Worm (Caenorhabditis elegans) whole organism, L4 larva: ENCODE measurements around the gene F25B3.5.
A peak's percentile ranks its signal among the peaks of the same experiment; 100 is the strongest.

Source experiments
- F37D6.2 ChIP-seq: sonication (generic microtip); optimal IDR thresholded peaks from 2 replicates; lab custom pipeline; 2016; ENCODE audit warnings: mild to moderate bottlenecking, missing genetic modification characterization, missing compliant biosample characterization
- F44E2.7 ChIP-seq: fragments of 200-800 bp; sonication (Bioruptor generic); IDR thresholded peaks from 2 replicates; pipeline ENCODE4 v2.1.2; 2022; ENCODE audit warnings: missing genetic modification characterization, missing compliant biosample characterization
- Y105C5A.15 ChIP-seq: fragments of 200-800 bp; sonication (Bioruptor generic); IDR thresholded peaks from 2 replicates; pipeline ENCODE4 v1.3.6; 2022; ENCODE audit warnings: missing genetic modification characterization, missing compliant biosample characterization
- Y75B8A.6 ChIP-seq: fragments of 200-800 bp; sonication (Bioruptor generic); IDR thresholded peaks from 2 replicates; pipeline ENCODE4 v1.3.6; 2022; ENCODE audit warnings: missing genetic modification reagents, missing genetic modification characterization, missing compliant biosample characterization
- ZK546.5 ChIP-seq, 2 experiments: sonication (generic microtip); optimal IDR thresholded peaks; 2 replicates each; lab custom pipeline; 2017; ENCODE audit warnings: missing biosample characterization in 2 of 2, missing genetic modification characterization in 2 of 2
- aha-1 ChIP-seq: fragments of 150-350 bp; peaks from one replicate; lab custom pipeline; 2014; ENCODE audit warnings: missing biosample characterization, missing genetic modification characterization
- ctbp-1 ChIP-seq: fragments of 200-800 bp; sonication (Bioruptor generic); IDR thresholded peaks from 2 replicates; pipeline ENCODE4 v1.3.6; 2022; ENCODE audit warnings: missing genetic modification reagents, missing genetic modification characterization, missing compliant biosample characterization
- dmd-6 ChIP-seq: fragments of 200-800 bp; sonication (Bioruptor generic); IDR thresholded peaks from 2 replicates; pipeline ENCODE4 v1.3.6; 2022; ENCODE audit warnings: missing genetic modification reagents, missing genetic modification characterization, missing compliant biosample characterization
- duxl-1 ChIP-seq: sonication (generic microtip); optimal IDR thresholded peaks from 2 replicates; lab custom pipeline; 2016; ENCODE audit warnings: mild to moderate bottlenecking, missing genetic modification characterization, moderate library complexity, missing compliant biosample characterization; ENCODE audit not compliant: poor library complexity
- dve-1 ChIP-seq: sonication (generic microtip); optimal IDR thresholded peaks from 2 replicates; lab custom pipeline; 2017; ENCODE audit warnings: antibody characterized with exemption, mild to moderate bottlenecking, missing genetic modification characterization, missing compliant biosample characterization; ENCODE audit not compliant: insufficient read depth
- egl-43 ChIP-seq: fragments of 200-800 bp; sonication (Bioruptor generic); IDR thresholded peaks from 2 replicates; pipeline ENCODE4 v1.3.6; 2022; ENCODE audit warnings: missing genetic modification reagents, missing genetic modification characterization, missing compliant biosample characterization
- hif-1 ChIP-seq, 2 experiments: sonication (generic microtip); optimal IDR thresholded peaks; 2 replicates each; lab custom pipeline; 2016 to 2017; ENCODE audit warnings: missing compliant biosample characterization in 2 of 2, missing genetic modification characterization in 2 of 2, missing genetic modification reagents in 2 of 2, missing genotype in 2 of 2, mild to moderate bottlenecking in 1 of 2
- hmg-1.1 ChIP-seq: fragments of 200-800 bp; sonication (Bioruptor generic); IDR thresholded peaks from 2 replicates; pipeline ENCODE4 v1.3.6; 2022; ENCODE audit warnings: missing genetic modification reagents, missing genetic modification characterization, missing compliant biosample characterization
- mdt-29 ChIP-seq: fragments of 200-800 bp; sonication (Bioruptor generic); IDR thresholded peaks from 2 replicates; pipeline ENCODE4 v1.3.6; 2022; ENCODE audit warnings: missing genetic modification reagents, missing genetic modification characterization, missing compliant biosample characterization
- mep-1 ChIP-seq: fragments of 150-350 bp; sonication (generic microtip); optimal IDR thresholded peaks from 3 replicates; lab custom pipeline; 2014; ENCODE audit warnings: missing biosample characterization, missing genetic modification characterization
- nhr-102 ChIP-seq: sonication (generic microtip); optimal IDR thresholded peaks from 2 replicates; lab custom pipeline; 2016; ENCODE audit warnings: mild to moderate bottlenecking, missing genetic modification characterization, moderate library complexity, missing compliant biosample characterization
- nhr-48 ChIP-seq: sonication (generic microtip); optimal IDR thresholded peaks from 2 replicates; lab custom pipeline; 2016; ENCODE audit warnings: mild to moderate bottlenecking, missing genetic modification characterization, missing compliant biosample characterization
- nhr-77 ChIP-seq: fragments of 150-350 bp; optimal IDR thresholded peaks from 2 replicates; lab custom pipeline; 2014; ENCODE audit warnings: missing biosample characterization, missing genetic modification characterization
- php-3 ChIP-seq: fragments of 200-800 bp; sonication (Bioruptor generic); IDR thresholded peaks from 2 replicates; pipeline ENCODE4 v1.3.6; 2022; ENCODE audit warnings: missing genetic modification reagents, missing genetic modification characterization, missing compliant biosample characterization
- pqm-1 ChIP-seq: sonication (generic microtip); optimal IDR thresholded peaks from 2 replicates; lab custom pipeline; 2017; ENCODE audit warnings: missing biosample characterization, missing genetic modification characterization
- set-16 ChIP-seq: fragments of 200-800 bp; sonication (Bioruptor generic); IDR thresholded peaks from 2 replicates; pipeline ENCODE4 v1.3.6; 2022; ENCODE audit warnings: missing genetic modification reagents, missing genetic modification characterization, missing compliant biosample characterization
- snpc-1.2 ChIP-seq: fragments of 200-800 bp; sonication (Bioruptor generic); IDR thresholded peaks from 2 replicates; pipeline ENCODE4 v1.3.6; 2022; ENCODE audit warnings: missing genetic modification reagents, missing genetic modification characterization, missing compliant biosample characterization
- unc-62 ChIP-seq, 3 experiments: fragments of 150-350 bp in 1 of 3; sonication (generic microtip); optimal IDR thresholded peaks in 2 of 3; peaks in 1 of 3; 1 replicate in 1 of 3; 2 replicates in 2 of 3; lab custom pipeline; 2014 to 2017; ENCODE audit warnings: missing biosample characterization in 3 of 3, missing genetic modification characterization in 3 of 3, missing genetic modification reagents in 3 of 3, missing genotype in 1 of 3
- vab-7 ChIP-seq: fragments of 200-800 bp; sonication (Bioruptor generic); IDR thresholded peaks from 2 replicates; pipeline ENCODE4 v1.3.6; 2022; ENCODE audit warnings: missing genetic modification reagents, missing genetic modification characterization, missing compliant biosample characterization
- zip-11 ChIP-seq: fragments of 200-800 bp; sonication (Bioruptor generic); IDR thresholded peaks from 2 replicates; pipeline ENCODE4 v1.3.6; 2022; ENCODE audit warnings: missing genetic modification characterization, missing compliant biosample characterization

F25B3.5 gene

DNA sequence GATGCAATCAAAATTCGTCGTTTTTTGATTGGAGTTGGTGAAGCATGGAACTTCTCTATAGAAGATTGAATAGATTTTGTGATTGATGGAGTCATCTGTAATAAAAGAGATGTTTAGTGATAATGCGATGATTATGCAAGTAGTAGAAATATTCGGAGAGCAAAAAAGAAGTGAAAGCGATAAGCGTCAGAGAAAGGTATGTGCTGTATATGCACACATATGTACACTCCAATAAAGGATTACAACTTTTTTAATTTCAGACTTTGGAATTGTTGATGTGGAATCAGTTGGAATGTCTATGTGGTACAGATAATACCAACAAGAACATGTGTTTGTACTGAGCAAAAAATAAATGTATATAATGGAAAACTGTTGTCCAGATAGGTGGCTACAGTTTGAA is at the start of gene F25B3.5:
Gene F25B3.5 (minus strand): TSS at position 101 of the 400 bp plus-strand sequence.
- TF ChIP-seq F44E2.7 (GFP tag; lab: Robert Waterston, UW) (no peak), aha-1 (tag; lab: Kevin White, UChicago) (peak; percentile 86), dve-1 (peak; percentile 11)

DNA sequence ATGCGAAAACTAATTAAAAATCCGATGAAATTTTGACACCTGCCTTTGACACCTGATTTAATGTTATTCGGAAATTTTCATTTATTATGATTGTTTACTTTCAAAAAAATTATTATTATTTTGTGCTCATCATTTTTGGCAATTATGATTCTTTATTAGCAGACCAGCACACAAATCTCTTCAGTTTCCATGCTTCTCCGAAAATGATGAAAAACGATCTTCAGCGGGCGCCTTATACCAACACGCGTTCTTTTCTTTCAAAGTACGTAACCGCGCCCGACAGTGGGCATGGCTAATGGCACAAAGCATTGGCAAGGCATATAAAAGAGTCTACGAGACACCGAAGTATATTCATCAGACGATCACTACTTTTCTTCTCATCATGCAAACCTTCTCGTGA is 49.8 kb upstream of the F25B3.5 start, which contains the start of gene idpc-6:
Gene idpc-6 (plus strand): TSS at position 301 of the 400 bp plus-strand sequence.
- no peak for TF ChIP-seq ctbp-1 (GFP tag; lab: Robert Waterston, UW)
- TF ChIP-seq Y75B8A.6 (GFP tag; lab: Robert Waterston, UW), result no peak
- no peak for TF ChIP-seq php-3 (GFP tag; lab: Robert Waterston, UW)
- no peak for TF ChIP-seq mep-1 (tag; lab: Kevin White, UChicago)

DNA sequence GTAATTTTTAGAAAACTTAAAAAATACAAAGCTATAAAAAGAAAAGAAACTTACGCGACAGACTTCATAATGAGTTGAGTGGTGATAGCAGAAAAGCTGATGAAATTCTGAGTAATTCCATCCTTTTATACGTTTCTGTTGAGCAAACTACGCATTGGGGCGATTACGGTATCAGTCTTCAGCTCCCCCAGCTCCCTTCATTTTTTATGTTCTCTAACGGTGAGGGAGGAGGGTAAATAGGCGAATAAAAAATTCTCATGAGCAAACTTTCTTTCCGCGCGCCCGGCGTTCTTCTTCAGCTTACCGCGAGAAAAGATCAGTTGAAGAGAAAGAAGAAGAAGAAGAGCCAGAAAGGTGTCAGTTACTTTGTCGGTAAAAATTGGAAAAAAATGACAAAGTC is 48.8 kb upstream of the F25B3.5 start, which contains the start of gene idpc-7:
Gene idpc-7 (minus strand): TSS at position 101 of the 400 bp plus-strand sequence.
- TF ChIP-seq mdt-29 (GFP tag; lab: Robert Waterston, UW) (no peak), hmg-1.1 (GFP tag; lab: Robert Waterston, UW) (no peak), duxl-1 (tag; lab: Kevin White, UChicago) (no peak)

DNA sequence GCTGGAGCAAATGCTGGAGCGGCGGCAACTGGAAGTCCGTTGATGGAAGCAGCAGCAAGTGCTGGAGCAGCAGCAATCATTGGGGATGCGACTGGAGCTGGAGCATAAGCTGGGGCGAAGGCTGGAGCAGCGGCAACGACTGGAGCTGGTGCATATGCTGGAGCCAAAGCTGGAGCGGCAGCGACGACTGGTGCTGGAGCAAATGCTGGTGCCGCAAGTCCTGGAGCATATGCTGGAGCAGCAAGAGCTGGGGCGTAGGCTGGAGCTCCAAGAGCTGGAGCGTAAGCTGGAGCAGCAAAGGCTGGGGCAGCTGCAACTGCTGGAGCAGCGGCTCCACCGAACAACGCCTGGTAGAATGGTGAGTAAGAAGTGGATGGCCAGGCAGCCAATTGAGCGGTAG is 48.3 kb upstream of the F25B3.5 start:
- TF ChIP-seq nhr-77 (tag; lab: Kevin White, UChicago) (no peak), set-16 (peak; percentile 96), vab-7 (GFP tag; lab: Robert Waterston, UW) (0 out of 2 replicates have a peak, but pooled peaks have one; percentile 17), egl-43 (GFP tag; lab: Robert Waterston, UW) (peak; percentile 74)

DNA sequence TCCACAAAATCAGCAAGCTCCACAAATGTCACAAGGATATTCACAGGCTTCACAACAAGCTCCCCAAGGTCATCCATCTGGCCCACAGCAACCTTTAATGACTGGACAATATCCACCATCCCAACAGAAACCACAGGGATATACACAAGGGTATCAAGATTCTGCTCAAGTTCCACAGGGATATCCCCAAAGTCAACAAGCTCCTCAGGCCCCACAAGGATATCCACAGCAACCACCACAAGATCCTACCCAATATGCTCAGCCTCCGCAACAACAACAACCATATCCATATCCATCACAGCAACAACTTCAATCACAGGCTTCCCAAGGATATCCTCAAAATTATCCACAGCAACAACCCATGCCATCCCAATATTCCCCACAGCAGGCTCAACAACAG is 46.6 kb upstream of the F25B3.5 start:
- TF ChIP-seq nhr-77 (tag; lab: Kevin White, UChicago) (no peak), nhr-102 (tag; lab: Kevin White, UChicago) (no peak), nhr-48 (tag; lab: Kevin White, UChicago) (no peak), F37D6.2 (tag; lab: Kevin White, UChicago) (no peak), pqm-1 (tag; lab: Kevin White, UChicago) (no peak), zip-11 (GFP tag; lab: Robert Waterston, UW) (no peak), php-3 (GFP tag; lab: Robert Waterston, UW) (no peak), snpc-1.2 (GFP tag; lab: Robert Waterston, UW) (no peak), Y105C5A.15 (GFP tag; lab: Robert Waterston, UW) (no peak)
- TF ChIP-seq, all 104 proteins: peak for 0

DNA sequence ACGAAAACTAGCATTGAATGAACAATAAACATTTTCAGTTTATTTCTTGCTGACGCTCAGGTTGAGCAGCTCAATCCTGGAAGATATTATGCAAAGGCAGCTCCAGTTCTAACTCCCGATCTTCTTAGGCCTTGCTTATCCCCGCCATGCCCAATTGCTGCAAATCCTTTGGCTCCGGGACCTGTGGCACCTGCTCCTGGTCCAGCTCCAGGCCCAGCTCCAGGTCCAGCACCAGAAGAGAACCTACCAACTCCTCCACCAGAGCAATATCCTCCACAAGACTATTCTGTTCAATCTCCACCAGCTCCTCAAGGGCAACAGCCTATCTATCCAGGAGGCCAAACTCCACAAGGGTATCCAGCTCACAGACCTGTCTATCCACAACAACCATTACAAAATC is 46.0 kb upstream of the F25B3.5 start:
- TF ChIP-seq unc-62 (GFP tag; optimal IDR thresholded peaks at IDR 0.05 in 1 of 2; lab: Kevin White, UChicago), result peak in 1 of 2 experiments; percentile 5
- TF ChIP-seq unc-62 (tag; optimal IDR thresholded peaks at IDR 0.05; lab: Kevin White, UChicago), result no peak
- TF ChIP-seq set-16, result peak; percentile 71
- no peak for TF ChIP-seq hif-1 (tag; optimal IDR thresholded peaks at IDR 0.05; lab: Kevin White, UChicago)

DNA sequence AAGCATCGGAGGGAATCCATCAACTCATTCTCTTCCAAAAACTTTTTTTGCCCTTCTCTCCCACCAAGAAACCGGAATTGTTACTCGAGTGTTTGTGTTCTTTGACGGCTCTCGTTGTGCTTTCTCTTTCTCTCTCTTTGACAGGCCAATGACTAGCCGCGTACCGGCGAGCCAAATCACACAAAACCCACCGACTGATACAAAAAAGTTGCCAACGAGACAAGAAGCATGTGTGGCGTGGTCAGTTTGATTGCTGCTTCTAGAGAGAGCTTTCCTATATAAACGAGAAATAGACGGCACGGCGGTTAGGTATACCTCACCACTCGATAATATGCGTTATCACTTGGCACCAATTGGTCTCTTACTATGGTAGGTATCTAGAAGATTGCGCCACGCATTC is 45.6 kb upstream of the F25B3.5 start, which contains the start of gene pqn-63:
Gene pqn-63 (plus strand): TSS at position 307 of the 400 bp plus-strand sequence.
- no peak for TF ChIP-seq unc-62 (GFP tag; optimal IDR thresholded peaks at IDR 0.05 in 1 of 2; lab: Kevin White, UChicago)
- no peak for TF ChIP-seq unc-62 (tag; optimal IDR thresholded peaks at IDR 0.05; lab: Kevin White, UChicago)
- TF ChIP-seq dmd-6 (GFP tag; lab: Robert Waterston, UW), result peak; percentile 42; the same call in 1 of the 2 replicates

DNA sequence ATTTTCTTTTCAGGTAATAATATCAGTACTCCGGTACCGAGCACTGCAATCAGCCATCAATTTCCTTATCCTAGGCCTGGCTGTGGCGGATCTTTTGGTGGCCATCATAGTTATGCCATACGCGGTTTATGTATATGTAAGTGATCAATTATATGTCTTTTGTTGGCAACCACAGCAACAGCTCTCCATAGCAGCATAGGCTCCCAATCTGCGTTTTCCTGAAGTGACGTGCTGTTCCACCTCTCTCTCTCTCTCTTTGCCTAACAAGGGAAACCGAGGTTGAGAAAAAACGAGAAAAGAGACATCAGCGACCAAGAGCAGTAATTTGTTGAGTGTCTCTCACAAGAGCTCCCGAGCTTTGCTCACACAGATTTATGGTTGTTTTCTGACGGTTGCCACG is 39.1 kb upstream of the F25B3.5 start:
- TF ChIP-seq vab-7 (GFP tag; lab: Robert Waterston, UW) (no peak), unc-62 (GFP tag; optimal IDR thresholded peaks at IDR 0.05 in 1 of 2; lab: Kevin White, UChicago) (peak in 1 of 2 experiments; percentile 92), unc-62 (tag; optimal IDR thresholded peaks at IDR 0.05; lab: Kevin White, UChicago) (no peak), egl-43 (GFP tag; lab: Robert Waterston, UW) (0 out of 2 replicates have a peak, but pooled peaks have one; percentile 22), Y105C5A.15 (GFP tag; lab: Robert Waterston, UW) (no peak), ZK546.5 (tag; optimal IDR thresholded peaks at IDR 0.05; lab: Kevin White, UChicago) (no peak)
- TF ChIP-seq, all 104 proteins: peak for 2
